Worm (Caenorhabditis elegans) whole organism, early embryonic: ENCODE data around the gene C35B1.8.

ENCODE experiments used
- F13C5.2 ChIP-seq: sonication (generic microtip); optimal IDR thresholded peaks from 2 replicates; lab custom pipeline; 2017; ENCODE audit warnings: mild to moderate bottlenecking, missing genetic modification characterization, inconsistent platforms, missing compliant biosample characterization
- ama-1 ChIP-seq: fragments of 150-350 bp; optimal IDR thresholded peaks from 2 replicates; lab custom pipeline; 2014
- ceh-13 ChIP-seq: fragments of 200-800 bp; sonication (Bioruptor generic); optimal IDR thresholded peaks from 2 replicates; lab custom pipeline; 2018; ENCODE audit warnings: mild to moderate bottlenecking, missing genetic modification characterization, missing compliant biosample characterization
- ceh-36 ChIP-seq: sonication (generic microtip); optimal IDR thresholded peaks from 2 replicates; lab custom pipeline; 2016; ENCODE audit warnings: missing genetic modification characterization, inconsistent platforms, missing compliant biosample characterization
- ets-7 ChIP-seq: sonication (generic microtip); optimal IDR thresholded peaks from 2 replicates; lab custom pipeline; 2016; ENCODE audit warnings: missing genotype, missing genetic modification characterization, missing compliant biosample characterization
- flt-1 ChIP-seq: fragments of 200-800 bp; sonication (Bioruptor generic); IDR thresholded peaks from 2 replicates; pipeline ENCODE4 v1.3.6; 2022; ENCODE audit warnings: missing genetic modification characterization, missing compliant biosample characterization
- hmg-4 ChIP-seq: fragments of 200-800 bp; sonication (Bioruptor generic); optimal IDR thresholded peaks from 2 replicates; lab custom pipeline; 2018; ENCODE audit warnings: mild to moderate bottlenecking, missing genetic modification characterization, missing compliant biosample characterization
- hnd-1 ChIP-seq: sonication (generic microtip); optimal IDR thresholded peaks from 2 replicates; lab custom pipeline; 2016; ENCODE audit warnings: missing genetic modification characterization, missing compliant biosample characterization
- pes-1 ChIP-seq: fragments of 200-800 bp; sonication (Bioruptor generic); IDR thresholded peaks from 2 replicates; pipeline ENCODE4 v1.3.6; 2022; ENCODE audit warnings: missing genetic modification reagents, missing genetic modification characterization, missing compliant biosample characterization
- sea-1 ChIP-seq: fragments of 200-800 bp; sonication (Bioruptor generic); conservative IDR thresholded peaks from 2 replicates; pipeline ENCODE4 v1.3.6; 2022; ENCODE audit warnings: missing genetic modification characterization, missing compliant biosample characterization
- tbx-11 ChIP-seq: fragments of 200-800 bp; sonication (Bioruptor generic); IDR thresholded peaks from 2 replicates; pipeline ENCODE4 v1.3.6; 2022; ENCODE audit warnings: missing genetic modification characterization, missing compliant biosample characterization
- tra-4 ChIP-seq: sonication (generic microtip); optimal IDR thresholded peaks from 2 replicates; lab custom pipeline; 2017; ENCODE audit warnings: missing genetic modification characterization, missing compliant biosample characterization

DNA sequence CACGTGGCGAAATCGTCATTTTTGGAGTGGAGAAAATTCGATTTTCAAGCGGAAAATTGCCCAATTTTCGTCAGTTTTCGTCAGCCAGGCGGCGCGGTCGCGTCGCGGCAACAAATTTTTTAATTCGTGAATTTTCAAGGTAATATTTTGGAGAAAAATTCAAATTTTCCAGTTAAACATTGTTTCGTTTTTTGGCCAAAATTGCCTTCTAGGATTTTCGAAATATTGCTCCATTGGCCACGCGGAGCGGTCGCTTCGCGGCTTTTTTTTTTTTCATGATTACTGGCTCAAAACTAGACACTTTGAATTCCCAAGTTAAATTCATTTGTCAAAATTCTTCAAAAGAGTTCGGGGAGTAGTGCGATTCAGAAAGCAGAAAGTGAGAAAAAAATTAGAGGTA lies 31.2 kb downstream of the C35B1.8 start:
- TF ChIP-seq ceh-36 (tag; lab: Kevin White, UChicago) = no peak
- TF ChIP-seq ama-1 (lab: Kevin White, UChicago) = no peak
- no peak for TF ChIP-seq ets-7 (tag; lab: Kevin White, UChicago)
- TF ChIP-seq hnd-1 = no peak
- TF ChIP-seq ceh-13 (GFP tag; lab: Kevin White, UChicago) = no peak
- no peak for TF ChIP-seq tbx-11 (GFP tag; lab: Robert Waterston, UW)
- no peak for TF ChIP-seq pes-1 (GFP tag; lab: Robert Waterston, UW)
- no peak for TF ChIP-seq F13C5.2
- TF ChIP-seq hmg-4 = no peak
- TF ChIP-seq sea-1 = no peak
- TF ChIP-seq flt-1 = no peak
- no peak for TF ChIP-seq tra-4 (tag; lab: Kevin White, UChicago)
